Fruit fly (Drosophila melanogaster) whole organism, embryonic: ENCODE results near the gene CG14667.

ENCODE experiments used
- Bdp1 ChIP-seq: fragments of 200-800 bp; sonication (Bioruptor generic); optimal IDR thresholded peaks from 3 replicates; lab custom pipeline; 2016; ENCODE audit warnings: missing biosample characterization, missing genetic modification characterization
- CG13287 ChIP-seq: fragments of 200-800 bp; sonication (Bioruptor generic); IDR thresholded peaks from 2 replicates; pipeline ENCODE4 v1.3.6; 2022; ENCODE audit warnings: missing biosample characterization, missing genetic modification characterization; ENCODE audit not compliant: partially characterized antibody
- CG13775 ChIP-seq: fragments of 200-800 bp; sonication (Bioruptor generic); optimal IDR thresholded peaks from 3 replicates; lab custom pipeline; 2017; ENCODE audit warnings: missing biosample characterization, mild to moderate bottlenecking, missing genetic modification characterization
- CG1602 ChIP-seq: fragments of 200-800 bp; sonication (Bioruptor generic); optimal IDR thresholded peaks from 3 replicates; lab custom pipeline; 2016; ENCODE audit warnings: missing biosample characterization, missing genetic modification characterization
- CG18476 ChIP-seq: fragments of 200-800 bp; sonication (Bioruptor generic); optimal IDR thresholded peaks from 2 replicates; lab custom pipeline; 2016; ENCODE audit warnings: missing biosample characterization, mild to moderate bottlenecking, missing genetic modification characterization
- CG4282 ChIP-seq: fragments of 200-800 bp; sonication (Bioruptor generic); optimal IDR thresholded peaks from 2 replicates; lab custom pipeline; 2016; ENCODE audit warnings: missing biosample characterization, missing genetic modification characterization
- CG6175 ChIP-seq: fragments of 200-800 bp; sonication (Bioruptor generic); IDR thresholded peaks from 3 replicates; pipeline ENCODE4 v1.3.6; 2022; ENCODE audit warnings: missing biosample characterization, missing genetic modification characterization
- CG8765 ChIP-seq: fragments of 200-800 bp; sonication (Bioruptor generic); IDR thresholded peaks from 2 replicates; pipeline ENCODE4 v1.3.6; 2022; ENCODE audit warnings: missing biosample characterization, missing genetic modification characterization
- Camta ChIP-seq: fragments of 200-800 bp; sonication (Bioruptor generic); optimal IDR thresholded peaks from 2 replicates; lab custom pipeline; 2016; ENCODE audit warnings: missing biosample characterization, missing genetic modification characterization
- HmgD ChIP-seq: fragments of 200-800 bp; sonication (Bioruptor generic); optimal IDR thresholded peaks from 3 replicates; lab custom pipeline; 2016; ENCODE audit warnings: missing biosample characterization, missing genetic modification characterization
- pnt ChIP-seq: fragments of 200-800 bp; sonication (Bioruptor generic); optimal IDR thresholded peaks from 3 replicates; lab custom pipeline; 2016; ENCODE audit warnings: missing biosample characterization, missing genetic modification characterization
- ro ChIP-seq: fragments of 200-800 bp; sonication (Bioruptor generic); IDR thresholded peaks from 2 replicates; pipeline ENCODE4 v1.3.6; 2022; ENCODE audit warnings: missing biosample characterization, missing genetic modification characterization
- row ChIP-seq: fragments of 200-800 bp; sonication (Bioruptor generic); IDR thresholded peaks from 3 replicates; pipeline ENCODE4 v1.3.6; 2022; ENCODE audit warnings: missing biosample characterization, missing genetic modification characterization

DNA sequence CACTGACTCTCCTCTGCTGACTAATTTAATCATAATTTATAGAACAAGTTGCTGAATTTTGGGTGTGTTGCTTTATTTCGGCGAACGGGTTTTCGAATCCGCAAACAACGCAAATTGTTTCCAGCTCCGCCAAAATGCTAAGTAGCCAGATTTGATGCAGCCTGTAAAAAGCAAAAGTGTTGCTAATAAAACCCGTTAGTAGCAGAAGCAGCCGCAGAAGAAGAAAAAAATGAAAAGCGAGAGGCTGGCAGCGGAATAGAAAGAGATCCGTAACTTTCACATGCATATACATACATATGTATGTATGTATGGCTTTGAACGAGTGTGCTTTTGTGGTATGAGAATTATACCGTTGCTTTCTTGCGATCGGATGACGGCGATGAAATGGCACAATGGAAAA, 17.2 kb downstream of the CG14667 start:
- no peak for TF ChIP-seq CG18476 (GFP tag; lab: Kevin White, UChicago)
- no peak for TF ChIP-seq row (GFP tag; lab: Robert Waterston, UW)
- no peak for TF ChIP-seq HmgD (GFP tag; lab: Kevin White, UChicago)
- no peak for TF ChIP-seq CG4282 (GFP tag; lab: Kevin White, UChicago)
- TF ChIP-seq CG8765 (GFP tag; lab: Robert Waterston, UW), result no peak
- no peak for TF ChIP-seq CG1602 (GFP tag; lab: Kevin White, UChicago)
- TF ChIP-seq Camta (GFP tag; lab: Kevin White, UChicago), result no peak
- no peak for TF ChIP-seq CG6175 (GFP tag; lab: Robert Waterston, UW)
- no peak for TF ChIP-seq Bdp1 (GFP tag; lab: Kevin White, UChicago)
- no peak for TF ChIP-seq CG13287 (GFP tag; lab: Robert Waterston, UW)
- no peak for TF ChIP-seq ro (GFP tag; lab: Robert Waterston, UW)
- TF ChIP-seq pnt, result no peak
- TF ChIP-seq CG13775 (GFP tag; lab: Kevin White, UChicago), result no peak
